Worm (Caenorhabditis elegans): Measurements from ENCODE around the gene ints-7.
A peak's percentile ranks its signal among the peaks of the same experiment; 100 is the strongest.

The ints-7 gene

ce11 chrII:11534429-11535099 is 48.1 kb upstream of the ints-7 start, which contains the start of gene Y62F5A.12 (continued):
- TF ChIP-seq lin-35 (GFP tag; optimal IDR thresholded peaks at IDR 0.05): peak; percentile 78 to 92
- peak; percentile 99 for TF ChIP-seq rnt-1 (tag; optimal IDR thresholded peaks at IDR 0.05)
- peak; percentile 78 for TF ChIP-seq sox-4 (tag; optimal IDR thresholded peaks at IDR 0.05)
- peak; percentile 44 for TF ChIP-seq irx-1 (tag; optimal IDR thresholded peaks at IDR 0.05)
- TF ChIP-seq elt-3 (tag; optimal IDR thresholded peaks at IDR 0.05): peak in 2 of 6 experiments; percentile 11 to 13
- TF ChIP-seq ceh-8 (GFP tag; optimal IDR thresholded peaks at IDR 0.05): peak; percentile 57
- peak; percentile 90 for TF ChIP-seq ceh-88 (GFP tag; IDR thresholded peaks at IDR 0.05)
- TF ChIP-seq tbx-2 (tag; optimal IDR thresholded peaks at IDR 0.05): peak; percentile 82
- TF ChIP-seq fkh-4 (tag; optimal IDR thresholded peaks at IDR 0.05; ENCODE audit: borderline replicate concordance): peak; percentile 54
- TF ChIP-seq hlh-4 (tag; optimal IDR thresholded peaks at IDR 0.05): peak; percentile 20
- peak; percentile 76 to 92 (median 80) for TF ChIP-seq ceh-82 (tag; optimal IDR thresholded peaks at IDR 0.05)
- TF ChIP-seq dsc-1 (tag; optimal IDR thresholded peaks at IDR 0.05): peak; percentile 83
- TF ChIP-seq xbp-1 (tag; optimal IDR thresholded peaks at IDR 0.05): peak; percentile 86
- peak; percentile 10 for TF ChIP-seq efl-3 (GFP tag; optimal IDR thresholded peaks at IDR 0.05)
- TF ChIP-seq fkh-10 (GFP tag; optimal IDR thresholded peaks at IDR 0.05): peak; percentile 81
- peak; percentile 82 to 90 for TF ChIP-seq efl-1 (optimal IDR thresholded peaks at IDR 0.05)
- peak; percentile 87 to 99 for TF ChIP-seq efl-1 (GFP tag; optimal IDR thresholded peaks at IDR 0.05 in 1 of 2)
- TF ChIP-seq isw-1 (GFP tag; IDR thresholded peaks at IDR 0.05): peak; percentile 89
- TF ChIP-seq Y116A8C.19 (tag; optimal IDR thresholded peaks at IDR 0.05; ENCODE audit: borderline replicate concordance): peak; percentile 53
- TF ChIP-seq lin-15B (tag; optimal IDR thresholded peaks at IDR 0.05): peak; percentile 82
- peak; percentile 76 for TF ChIP-seq vab-15 (tag; optimal IDR thresholded peaks at IDR 0.05)

- no peak for TF ChIP-seq unc-98 (GFP tag; IDR thresholded peaks at IDR 0.05)
- TF ChIP-seq swsn-7 (tag; optimal IDR thresholded peaks at IDR 0.05): no peak
- no peak for TF ChIP-seq ces-1 (GFP tag; optimal IDR thresholded peaks at IDR 0.05)
- TF ChIP-seq xbp-1 (tag; optimal IDR thresholded peaks at IDR 0.05): no peak
- TF ChIP-seq isw-1 (GFP tag; IDR thresholded peaks at IDR 0.05): no peak
- TF ChIP-seq lin-15B (tag; optimal IDR thresholded peaks at IDR 0.05): no peak
- no peak for TF ChIP-seq mef-2 (tag; optimal IDR thresholded peaks at IDR 0.05)
Observed at ce11 chrII:11535429-11535828, 47.2 kb upstream of the ints-7 start.

ce11 chrII:11535924-11536323 is 46.7 kb upstream of the ints-7 start:
- no peak for TF ChIP-seq efl-1 (optimal IDR thresholded peaks at IDR 0.05)
- TF ChIP-seq efl-1 (GFP tag; optimal IDR thresholded peaks at IDR 0.05 in 1 of 2): peak in 1 of 2 experiments; percentile 82
- no peak for TF ChIP-seq egl-27 (tag; optimal IDR thresholded peaks at IDR 0.05)

ce11 chrII:11536505-11536904 is 46.1 kb upstream of the ints-7 start:
- TF ChIP-seq lin-14 (GFP tag; optimal IDR thresholded peaks at IDR 0.05): no peak
- TF ChIP-seq nhr-47 (tag; optimal IDR thresholded peaks at IDR 0.05): no peak
- no peak for TF ChIP-seq hpl-2 (GFP tag; optimal IDR thresholded peaks at IDR 0.05)
- TF ChIP-seq fos-1 (tag; optimal IDR thresholded peaks at IDR 0.05): no peak
- TF ChIP-seq fkh-4 (tag; optimal IDR thresholded peaks at IDR 0.05; ENCODE audit: borderline replicate concordance): no peak
- TF ChIP-seq unc-62 (GFP tag; optimal IDR thresholded peaks at IDR 0.05): no peak

- TF ChIP-seq unc-30 (tag; optimal IDR thresholded peaks at IDR 0.05) (no peak), blmp-1 (tag; optimal IDR thresholded peaks at IDR 0.05) (peak; percentile 28)
Observed at ce11 chrII:11537115-11537514, 45.5 kb upstream of the ints-7 start.
